Fruit fly (Drosophila melanogaster) whole organism, embryonic: ENCODE results near the gene CG42307.

ENCODE experiments used
- Antp ChIP-seq: fragments of 200-800 bp; sonication (Bioruptor generic); optimal IDR thresholded peaks from 3 replicates; lab custom pipeline; 2016; ENCODE audit warnings: missing biosample characterization, missing genetic modification characterization
- CG12104 ChIP-seq: fragments of 200-800 bp; sonication (Bioruptor generic); optimal IDR thresholded peaks from 3 replicates; lab custom pipeline; 2016; ENCODE audit warnings: missing biosample characterization, missing genetic modification characterization
- CG12744 ChIP-seq: fragments of 200-800 bp; sonication (Bioruptor generic); optimal IDR thresholded peaks from 2 replicates; lab custom pipeline; 2016; ENCODE audit warnings: missing biosample characterization, missing genetic modification characterization
- CG14860 ChIP-seq: fragments of 200-800 bp; sonication (Bioruptor generic); IDR thresholded peaks from 3 replicates; pipeline ENCODE4 v1.3.6; 2022; ENCODE audit warnings: missing biosample characterization, missing genetic modification characterization; ENCODE audit not compliant: partially characterized antibody
- CG15073 ChIP-seq: fragments of 200-800 bp; sonication (Bioruptor generic); optimal IDR thresholded peaks from 2 replicates; lab custom pipeline; 2016; ENCODE audit warnings: missing biosample characterization, missing genetic modification characterization
- CG16813 ChIP-seq: fragments of 200-800 bp; sonication (Bioruptor generic); IDR thresholded peaks from 3 replicates; pipeline ENCODE4 v1.3.6; 2022; ENCODE audit warnings: missing biosample characterization, missing genetic modification characterization; ENCODE audit not compliant: partially characterized antibody
- CG18599 ChIP-seq: fragments of 200-800 bp; sonication (Bioruptor generic); optimal IDR thresholded peaks from 3 replicates; lab custom pipeline; 2017; ENCODE audit warnings: missing biosample characterization, missing genetic modification characterization, mild to moderate bottlenecking, moderate library complexity, missing genetic modification reagents
- CG2199 ChIP-seq: fragments of 200-800 bp; sonication (Bioruptor generic); IDR thresholded peaks from 3 replicates; pipeline ENCODE4 v1.3.6; 2022; ENCODE audit warnings: missing biosample characterization, missing genetic modification characterization
- CG2678 ChIP-seq: fragments of 200-800 bp; sonication (Bioruptor generic); optimal IDR thresholded peaks from 3 replicates; lab custom pipeline; 2019; ENCODE audit warnings: missing biosample characterization, mild to moderate bottlenecking, missing genetic modification characterization, moderate library complexity
- CG2712 ChIP-seq: fragments of 200-800 bp; optimal IDR thresholded peaks from 3 replicates; lab custom pipeline; 2019; ENCODE audit warnings: missing biosample characterization, mild to moderate bottlenecking, missing genetic modification characterization, moderate library complexity
- CG3407 ChIP-seq: fragments of 200-800 bp; sonication (Bioruptor generic); optimal IDR thresholded peaks from 2 replicates; lab custom pipeline; 2018; ENCODE audit warnings: missing biosample characterization, mild to moderate bottlenecking, missing genetic modification characterization
- CG3995 ChIP-seq: fragments of 200-800 bp; sonication (Bioruptor generic); optimal IDR thresholded peaks from 3 replicates; lab custom pipeline; 2016; ENCODE audit warnings: missing biosample characterization, missing genetic modification characterization
- CG6854 ChIP-seq: fragments of 200-800 bp; sonication (Bioruptor generic); optimal IDR thresholded peaks from 3 replicates; lab custom pipeline; 2017; ENCODE audit warnings: missing biosample characterization, mild to moderate bottlenecking, missing genetic modification characterization
- CG8290 ChIP-seq, 3 experiments: fragments of 200-800 bp; sonication (Bioruptor generic); optimal IDR thresholded peaks; 2 replicates each; lab custom pipeline; 2016 to 2019; ENCODE audit warnings: missing biosample characterization in 3 of 3, missing genetic modification characterization in 3 of 3, mild to moderate bottlenecking in 2 of 3, moderate library complexity in 1 of 3
- CG8359 ChIP-seq: fragments of 200-800 bp; sonication (Bioruptor generic); optimal IDR thresholded peaks from 2 replicates; lab custom pipeline; 2017; ENCODE audit warnings: missing biosample characterization, mild to moderate bottlenecking, missing genetic modification characterization, borderline replicate concordance
- CG9437 ChIP-seq: fragments of 200-800 bp; sonication (Bioruptor generic); optimal IDR thresholded peaks from 2 replicates; lab custom pipeline; 2018; ENCODE audit warnings: missing biosample characterization, mild to moderate bottlenecking, missing genetic modification characterization
- CG9609 ChIP-seq: fragments of 200-800 bp; sonication (Bioruptor generic); optimal IDR thresholded peaks from 3 replicates; lab custom pipeline; 2016; ENCODE audit warnings: missing biosample characterization, missing genetic modification characterization
- Dad ChIP-seq: fragments of 200-800 bp; sonication (Bioruptor generic); optimal IDR thresholded peaks from 3 replicates; lab custom pipeline; 2016; ENCODE audit warnings: missing biosample characterization, missing genetic modification characterization
- Dek ChIP-seq: fragments of 200-800 bp; sonication (Bioruptor generic); optimal IDR thresholded peaks from 3 replicates; lab custom pipeline; 2019; ENCODE audit warnings: missing biosample characterization, mild to moderate bottlenecking, missing genetic modification characterization, moderate library complexity
- E2f1 ChIP-seq: fragments of 200-800 bp; sonication (Bioruptor generic); IDR thresholded peaks from 2 replicates; pipeline ENCODE4 v1.3.6; 2022; ENCODE audit warnings: missing biosample characterization, missing genetic modification characterization
- Fer3 ChIP-seq: fragments of 200-800 bp; sonication (Bioruptor generic); optimal IDR thresholded peaks from 2 replicates; lab custom pipeline; 2018; ENCODE audit warnings: missing biosample characterization, mild to moderate bottlenecking, missing genetic modification characterization, moderate library complexity
- Gug ChIP-seq: fragments of 200-800 bp; sonication (Bioruptor generic); IDR thresholded peaks from 4 replicates; pipeline ENCODE4 v1.3.6; 2022; ENCODE audit warnings: missing biosample characterization, missing genetic modification characterization
- HLH4C ChIP-seq: fragments of 200-800 bp; sonication (Bioruptor generic); IDR thresholded peaks from 3 replicates; pipeline ENCODE4 v1.3.6; 2022; ENCODE audit warnings: missing biosample characterization, missing genetic modification characterization; ENCODE audit not compliant: partially characterized antibody
- Hmr ChIP-seq: fragments of 200-800 bp; sonication (Bioruptor generic); optimal IDR thresholded peaks from 3 replicates; lab custom pipeline; 2017; ENCODE audit warnings: mild to moderate bottlenecking, missing biosample characterization, missing genetic modification reagents, missing genetic modification characterization
- Lhr ChIP-seq: fragments of 200-800 bp; sonication (Bioruptor generic); optimal IDR thresholded peaks from 3 replicates; lab custom pipeline; 2017; ENCODE audit warnings: mild to moderate bottlenecking, missing biosample characterization, missing genetic modification reagents, missing genetic modification characterization
- Max ChIP-seq: fragments of 200-800 bp; sonication (Bioruptor generic); optimal IDR thresholded peaks from 2 replicates; lab custom pipeline; 2016; ENCODE audit warnings: missing biosample characterization, mild to moderate bottlenecking, missing genetic modification characterization
- PHDP ChIP-seq: fragments of 200-800 bp; sonication (Bioruptor generic); optimal IDR thresholded peaks from 3 replicates; lab custom pipeline; 2018; ENCODE audit warnings: missing biosample characterization, mild to moderate bottlenecking, missing genetic modification characterization, moderate library complexity
- Scr ChIP-seq: fragments of 200-800 bp; sonication (Bioruptor generic); IDR thresholded peaks from 2 replicates; pipeline ENCODE4 v1.3.6; 2022; ENCODE audit warnings: missing biosample characterization, missing genetic modification characterization; ENCODE audit not compliant: partially characterized antibody
- Sry-δ ChIP-seq: fragments of 200-800 bp; sonication (Bioruptor generic); optimal IDR thresholded peaks from 2 replicates; lab custom pipeline; 2016; ENCODE audit warnings: missing biosample characterization, missing genetic modification characterization
- abd-A ChIP-seq: fragments of 200-800 bp; sonication (Bioruptor generic); optimal IDR thresholded peaks from 3 replicates; lab custom pipeline; 2019; ENCODE audit warnings: missing biosample characterization, mild to moderate bottlenecking, missing genetic modification characterization, moderate library complexity
- btn ChIP-seq: fragments of 200-800 bp; sonication (Bioruptor generic); optimal IDR thresholded peaks from 2 replicates; lab custom pipeline; 2016; ENCODE audit warnings: missing biosample characterization, missing genetic modification characterization
- cad ChIP-seq: fragments of >200 bp; optimal IDR thresholded peaks from 2 replicates; lab custom pipeline; 2017; ENCODE audit warnings: missing biosample characterization, missing genetic modification characterization
- chn ChIP-seq: fragments of 200-800 bp; sonication (Bioruptor generic); optimal IDR thresholded peaks from 2 replicates; lab custom pipeline; 2016; ENCODE audit warnings: missing biosample characterization, missing genetic modification characterization
- crp ChIP-seq, 2 experiments: fragments of 200-800 bp; sonication (Bioruptor generic); optimal IDR thresholded peaks; 2 replicates in 1 of 2; 3 replicates in 1 of 2; lab custom pipeline; 2017; ENCODE audit warnings: missing biosample characterization in 2 of 2, missing genetic modification characterization in 2 of 2, mild to moderate bottlenecking in 1 of 2, moderate library complexity in 1 of 2
- cwo ChIP-seq: fragments of 200-800 bp; sonication (Bioruptor generic); optimal IDR thresholded peaks from 3 replicates; lab custom pipeline; 2017; ENCODE audit warnings: missing biosample characterization, missing genetic modification characterization, mild to moderate bottlenecking, moderate library complexity, missing genetic modification reagents
- exex ChIP-seq: fragments of 200-800 bp; sonication (Bioruptor generic); optimal IDR thresholded peaks from 4 replicates; lab custom pipeline; 2018; ENCODE audit warnings: missing biosample characterization, mild to moderate bottlenecking, missing genetic modification characterization, moderate library complexity
- gem ChIP-seq: fragments of 200-800 bp; sonication (Bioruptor generic); optimal IDR thresholded peaks from 2 replicates; lab custom pipeline; 2019; ENCODE audit warnings: missing biosample characterization, mild to moderate bottlenecking, missing genetic modification characterization, moderate library complexity
- grau ChIP-seq: fragments of 200-800 bp; optimal IDR thresholded peaks from 3 replicates; lab custom pipeline; 2019; ENCODE audit warnings: missing biosample characterization, mild to moderate bottlenecking, missing genetic modification characterization, moderate library complexity
- ind ChIP-seq: fragments of 200-800 bp; sonication (Bioruptor generic); optimal IDR thresholded peaks from 3 replicates; lab custom pipeline; 2016; ENCODE audit warnings: missing biosample characterization, missing genetic modification characterization
- kah ChIP-seq: fragments of 200-800 bp; sonication (Bioruptor generic); optimal IDR thresholded peaks from 2 replicates; lab custom pipeline; 2018; ENCODE audit warnings: missing biosample characterization, mild to moderate bottlenecking, missing genetic modification characterization
- kni ChIP-seq: fragments of 200-800 bp; sonication (Bioruptor generic); optimal IDR thresholded peaks from 3 replicates; lab custom pipeline; 2017; ENCODE audit warnings: mild to moderate bottlenecking, missing biosample characterization, missing genetic modification reagents, missing genetic modification characterization
- knrl ChIP-seq: fragments of 200-800 bp; sonication (Bioruptor generic); IDR thresholded peaks from 3 replicates; pipeline ENCODE4 v1.3.6; 2022; ENCODE audit warnings: missing biosample characterization, missing genetic modification characterization; ENCODE audit not compliant: partially characterized antibody
- lola ChIP-seq, 3 experiments: fragments of >200 bp in 2 of 3; fragments of 200-800 bp in 1 of 3; sonication (Bioruptor generic) in 1 of 3; optimal IDR thresholded peaks; 2 replicates each; lab custom pipeline; 2017 to 2019; ENCODE audit warnings: missing biosample characterization in 3 of 3, missing genetic modification characterization in 3 of 3, mild to moderate bottlenecking in 1 of 3, moderate library complexity in 1 of 3
- mirr ChIP-seq: fragments of 200-800 bp; sonication (Bioruptor generic); optimal IDR thresholded peaks from 3 replicates; lab custom pipeline; 2018; ENCODE audit warnings: missing biosample characterization, mild to moderate bottlenecking, missing genetic modification characterization
- pzg ChIP-seq: fragments of 200-800 bp; sonication (Bioruptor generic); optimal IDR thresholded peaks from 3 replicates; lab custom pipeline; 2018; ENCODE audit warnings: missing biosample characterization, mild to moderate bottlenecking, missing genetic modification characterization, moderate library complexity
- tap ChIP-seq: fragments of 200-800 bp; optimal IDR thresholded peaks from 3 replicates; lab custom pipeline; 2019; ENCODE audit warnings: missing biosample characterization, mild to moderate bottlenecking, missing genetic modification characterization, moderate library complexity
- usp ChIP-seq: fragments of >200 bp; optimal IDR thresholded peaks from 2 replicates; lab custom pipeline; 2017; ENCODE audit warnings: missing biosample characterization, missing genetic modification characterization
- z ChIP-seq: fragments of 200-800 bp; sonication (Bioruptor generic); IDR thresholded peaks from 3 replicates; pipeline ENCODE4 v1.3.6; 2022; ENCODE audit warnings: missing biosample characterization, missing genetic modification characterization
- zf30C ChIP-seq: fragments of 200-800 bp; sonication (Bioruptor generic); optimal IDR thresholded peaks from 3 replicates; lab custom pipeline; 2018; ENCODE audit warnings: missing biosample characterization, mild to moderate bottlenecking, missing genetic modification characterization

Gene CG42307

DNA sequence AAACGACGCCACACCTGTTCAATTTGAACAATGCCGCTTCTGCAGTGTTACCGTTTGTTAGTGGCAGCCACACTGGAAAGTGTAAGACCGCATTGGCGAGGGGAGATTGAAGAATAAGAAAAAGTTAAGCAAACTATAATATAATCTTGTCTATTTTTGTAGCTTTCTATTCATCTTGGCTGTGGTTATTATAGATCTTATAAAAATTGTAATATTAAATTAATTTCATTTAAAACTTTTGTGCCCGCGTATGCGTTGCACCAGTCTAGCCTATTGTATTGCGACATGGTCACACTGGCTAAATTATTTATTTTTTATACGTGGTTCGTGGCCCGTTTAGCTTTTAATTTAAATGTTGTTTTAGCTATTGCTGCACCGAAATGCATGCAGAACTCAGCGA lies 5.6 kb upstream of the CG42307 start, which contains the start of the genes RhoGEF4 and Rint1 (continued):
- TF ChIP-seq Max (GFP tag; lab: Kevin White, UChicago), result peak; percentile 70
- TF ChIP-seq CG8290 (GFP tag; optimal IDR thresholded peaks at IDR 0.05; lab: Kevin White, UChicago), result peak; percentile 75
- TF ChIP-seq CG8290 (tag; optimal IDR thresholded peaks at IDR 0.05; lab: Kevin White, UChicago), result peak in 1 of 2 experiments; percentile 67
- peak; percentile 61 for TF ChIP-seq Hmr (GFP tag; lab: Kevin White, UChicago)
- TF ChIP-seq Fer3 (tag; lab: Kevin White, UChicago), result peak; percentile 41
- TF ChIP-seq CG12104, result peak; percentile 46
- TF ChIP-seq lola (GFP tag; optimal IDR thresholded peaks at IDR 0.05; lab: Kevin White, UChicago), result peak in 1 of 3 experiments; percentile 70
- no peak for TF ChIP-seq CG2199
- no peak for TF ChIP-seq CG12744 (GFP tag; lab: Kevin White, UChicago)
- TF ChIP-seq Lhr (GFP tag; lab: Kevin White, UChicago), result peak; percentile 68
- peak; percentile 34; the same call in 1 of the 3 replicates for TF ChIP-seq CG16813
- peak; percentile 81 for TF ChIP-seq CG2712
- peak; percentile 27 for TF ChIP-seq CG9437 (GFP tag; lab: Kevin White, UChicago)
- TF ChIP-seq kni (GFP tag; lab: Kevin White, UChicago), result no peak
- TF ChIP-seq pzg, result peak; percentile 80
- TF ChIP-seq CG14860, result no peak
- TF ChIP-seq HLH4C (GFP tag; lab: Robert Waterston, UW), result no peak
- TF ChIP-seq knrl (GFP tag; lab: Robert Waterston, UW), result peak; percentile 38; the same call in 1 of the 3 replicates
- peak; percentile 18 for TF ChIP-seq Sry-δ
- TF ChIP-seq PHDP, result peak; percentile 64
- TF ChIP-seq tap (tag; lab: Kevin White, UChicago), result peak; percentile 39
- TF ChIP-seq mirr (GFP tag; lab: Kevin White, UChicago), result no peak
- TF ChIP-seq cwo (GFP tag; lab: Kevin White, UChicago), result no peak
- no peak for TF ChIP-seq z
- peak; percentile 36 for TF ChIP-seq kah
- no peak for TF ChIP-seq exex (tag; lab: Kevin White, UChicago)
- no peak for TF ChIP-seq Antp (GFP tag; lab: Kevin White, UChicago)
- peak in 1 of 2 experiments; percentile 52 for TF ChIP-seq crp (GFP tag; optimal IDR thresholded peaks at IDR 0.05; lab: Kevin White, UChicago)
- TF ChIP-seq chn (GFP tag; lab: Kevin White, UChicago), result peak; percentile 48
- TF ChIP-seq Dad (GFP tag; lab: Kevin White, UChicago), result peak; percentile 31
- peak; percentile 10 for TF ChIP-seq CG3407 (GFP tag; lab: Kevin White, UChicago)
- TF ChIP-seq CG6854 (GFP tag; lab: Kevin White, UChicago), result no peak
- peak; percentile 75 for TF ChIP-seq Dek (tag; lab: Kevin White, UChicago)
- no peak for TF ChIP-seq abd-A (tag; lab: Kevin White, UChicago)
- no peak for TF ChIP-seq CG8359 (GFP tag; lab: Kevin White, UChicago)
- no peak for TF ChIP-seq usp (GFP tag; lab: Kevin White, UChicago)
- no peak for TF ChIP-seq CG2678
- TF ChIP-seq CG15073 (GFP tag; lab: Kevin White, UChicago), result no peak
- TF ChIP-seq CG18599 (GFP tag; lab: Kevin White, UChicago), result peak; percentile 67
- TF ChIP-seq zf30C (GFP tag; lab: Kevin White, UChicago), result no peak
- no peak for TF ChIP-seq cad (GFP tag; lab: Kevin White, UChicago)
- TF ChIP-seq Gug, result peak; percentile 85
- TF ChIP-seq CG9609 (GFP tag; lab: Kevin White, UChicago), result peak; percentile 51
- peak; percentile 21; the same call in 1 of the 2 replicates for TF ChIP-seq Scr (GFP tag; lab: Robert Waterston, UW)
- TF ChIP-seq gem (tag; lab: Kevin White, UChicago), result peak; percentile 86
- peak; percentile 76 for TF ChIP-seq grau (tag; lab: Kevin White, UChicago)
- TF ChIP-seq CG3995, result no peak
- TF ChIP-seq ind (GFP tag; lab: Kevin White, UChicago), result peak; percentile 68
- no peak for TF ChIP-seq btn (GFP tag; lab: Kevin White, UChicago)
- peak; percentile 80 for TF ChIP-seq E2f1 (GFP tag; lab: Robert Waterston, UW)
